Worm (Caenorhabditis elegans) whole organism, L4 larva: ENCODE measurements around the gene B0464.6.
A peak's percentile ranks its signal among the peaks of the same experiment; 100 is the strongest.

ENCODE experiments used
- F10B5.3 ChIP-seq: sonication (generic microtip); optimal IDR thresholded peaks from 2 replicates; lab custom pipeline; 2016; ENCODE audit warnings: mild to moderate bottlenecking, missing genetic modification characterization, missing compliant biosample characterization
- F26F4.8 ChIP-seq: fragments of 200-800 bp; sonication (Bioruptor generic); conservative IDR thresholded peaks from 2 replicates; pipeline ENCODE4 v1.3.6; 2022; ENCODE audit warnings: missing genetic modification characterization, missing compliant biosample characterization
- R02D3.7 ChIP-seq: fragments of 150-350 bp; sonication (generic microtip); optimal IDR thresholded peaks from 3 replicates; lab custom pipeline; 2014; ENCODE audit warnings: missing biosample characterization, missing genetic modification characterization
- T20F7.1 ChIP-seq: fragments of 200-800 bp; sonication (Bioruptor generic); optimal IDR thresholded peaks from 2 replicates; lab custom pipeline; 2018; ENCODE audit warnings: mild to moderate bottlenecking, missing genetic modification characterization, missing compliant biosample characterization
- T26A8.4 ChIP-seq: fragments of 200-800 bp; sonication (Bioruptor generic); IDR thresholded peaks from 2 replicates; pipeline ENCODE4 v1.3.6; 2022; ENCODE audit warnings: missing genetic modification characterization, missing compliant biosample characterization
- Y105C5A.15 ChIP-seq: fragments of 200-800 bp; sonication (Bioruptor generic); IDR thresholded peaks from 2 replicates; pipeline ENCODE4 v1.3.6; 2022; ENCODE audit warnings: missing genetic modification characterization, missing compliant biosample characterization
- Y48G9A.11 ChIP-seq: fragments of 200-800 bp; sonication (Bioruptor generic); IDR thresholded peaks from 2 replicates; pipeline ENCODE4 v1.3.6; 2022; ENCODE audit warnings: missing genetic modification reagents, missing genetic modification characterization, missing compliant biosample characterization
- Y75B8A.6 ChIP-seq: fragments of 200-800 bp; sonication (Bioruptor generic); IDR thresholded peaks from 2 replicates; pipeline ENCODE4 v1.3.6; 2022; ENCODE audit warnings: missing genetic modification reagents, missing genetic modification characterization, missing compliant biosample characterization
- ceh-28 ChIP-seq: fragments of 150-350 bp; optimal IDR thresholded peaks from 2 replicates; lab custom pipeline; 2014; ENCODE audit warnings: missing biosample characterization, missing genetic modification reagents, missing genetic modification characterization
- ceh-62 ChIP-seq: sonication (generic microtip); optimal IDR thresholded peaks from 2 replicates; lab custom pipeline; 2017; ENCODE audit warnings: missing biosample characterization, missing genetic modification characterization
- cey-2 ChIP-seq: sonication (generic microtip); optimal IDR thresholded peaks from 3 replicates; lab custom pipeline; 2017; ENCODE audit warnings: missing genetic modification characterization, mild to moderate bottlenecking, missing compliant biosample characterization, antibody characterized with exemption, borderline replicate concordance; ENCODE audit not compliant: insufficient read depth
- dmd-6 ChIP-seq: fragments of 200-800 bp; sonication (Bioruptor generic); IDR thresholded peaks from 2 replicates; pipeline ENCODE4 v1.3.6; 2022; ENCODE audit warnings: missing genetic modification reagents, missing genetic modification characterization, missing compliant biosample characterization
- dmd-8 ChIP-seq: fragments of 200-800 bp; sonication (Bioruptor generic); IDR thresholded peaks from 2 replicates; pipeline ENCODE4 v1.3.6; 2022; ENCODE audit warnings: missing genetic modification characterization, missing compliant biosample characterization
- dve-1 ChIP-seq: sonication (generic microtip); optimal IDR thresholded peaks from 2 replicates; lab custom pipeline; 2017; ENCODE audit warnings: antibody characterized with exemption, mild to moderate bottlenecking, missing genetic modification characterization, missing compliant biosample characterization; ENCODE audit not compliant: insufficient read depth
- egl-43 ChIP-seq: fragments of 200-800 bp; sonication (Bioruptor generic); IDR thresholded peaks from 2 replicates; pipeline ENCODE4 v1.3.6; 2022; ENCODE audit warnings: missing genetic modification reagents, missing genetic modification characterization, missing compliant biosample characterization
- gei-8 ChIP-seq: fragments of 200-800 bp; sonication (Bioruptor generic); optimal IDR thresholded peaks from 2 replicates; lab custom pipeline; 2018; ENCODE audit warnings: mild to moderate bottlenecking, missing genetic modification characterization, missing compliant biosample characterization
- hif-1 ChIP-seq, 2 experiments: sonication (generic microtip); optimal IDR thresholded peaks; 2 replicates each; lab custom pipeline; 2016 to 2017; ENCODE audit warnings: missing compliant biosample characterization in 2 of 2, missing genetic modification characterization in 2 of 2, missing genetic modification reagents in 2 of 2, missing genotype in 2 of 2, mild to moderate bottlenecking in 1 of 2
- hlh-11 ChIP-seq: fragments of 200-800 bp; sonication (Bioruptor generic); optimal IDR thresholded peaks from 2 replicates; lab custom pipeline; 2018; ENCODE audit warnings: mild to moderate bottlenecking, missing genetic modification characterization, missing compliant biosample characterization
- hmg-1.1 ChIP-seq: fragments of 200-800 bp; sonication (Bioruptor generic); IDR thresholded peaks from 2 replicates; pipeline ENCODE4 v1.3.6; 2022; ENCODE audit warnings: missing genetic modification reagents, missing genetic modification characterization, missing compliant biosample characterization
- jun-1 ChIP-seq: fragments of 150-350 bp; optimal IDR thresholded peaks from 2 replicates; lab custom pipeline; 2014; ENCODE audit warnings: missing biosample characterization, missing genetic modification reagents, missing genetic modification characterization
- lim-7 ChIP-seq: fragments of 200-800 bp; sonication (Bioruptor generic); IDR thresholded peaks from 2 replicates; pipeline ENCODE4 v1.3.6; 2022; ENCODE audit warnings: missing genetic modification characterization, missing compliant biosample characterization
- lin-15B ChIP-seq: fragments of 150-350 bp; sonication (generic microtip); optimal IDR thresholded peaks from 3 replicates; lab custom pipeline; 2014; ENCODE audit warnings: missing biosample characterization, missing genetic modification characterization
- lin-39 ChIP-seq: fragments of 150-350 bp; optimal IDR thresholded peaks from 2 replicates; lab custom pipeline; 2014; ENCODE audit warnings: missing biosample characterization, missing genetic modification reagents, missing genetic modification characterization
- lsy-2 ChIP-seq, 2 experiments: fragments of 150-350 bp in 1 of 2; sonication (generic microtip) in 1 of 2; optimal IDR thresholded peaks; 2 replicates each; lab custom pipeline; 2014 to 2017; ENCODE audit warnings: missing biosample characterization in 2 of 2, missing genetic modification characterization in 2 of 2
- madf-5 ChIP-seq, 2 experiments: fragments of 200-800 bp; sonication (Bioruptor generic); IDR thresholded peaks; 2 replicates each; pipeline ENCODE4 v1.3.6; 2022; ENCODE audit warnings: missing compliant biosample characterization in 2 of 2, missing genetic modification characterization in 2 of 2
- mdl-1 ChIP-seq, 2 experiments: fragments of 150-350 bp in 1 of 2; sonication (generic microtip) in 1 of 2; optimal IDR thresholded peaks; 2 replicates each; lab custom pipeline; 2014 to 2017; ENCODE audit warnings: missing biosample characterization in 2 of 2, missing genetic modification characterization in 2 of 2
- mdt-29 ChIP-seq: fragments of 200-800 bp; sonication (Bioruptor generic); IDR thresholded peaks from 2 replicates; pipeline ENCODE4 v1.3.6; 2022; ENCODE audit warnings: missing genetic modification reagents, missing genetic modification characterization, missing compliant biosample characterization
- mep-1 ChIP-seq: fragments of 150-350 bp; sonication (generic microtip); optimal IDR thresholded peaks from 3 replicates; lab custom pipeline; 2014; ENCODE audit warnings: missing biosample characterization, missing genetic modification characterization
- mes-2 ChIP-seq: sonication (generic microtip); optimal IDR thresholded peaks from 2 replicates; lab custom pipeline; 2016; ENCODE audit warnings: missing genotype, mild to moderate bottlenecking, missing genetic modification characterization, missing compliant biosample characterization; ENCODE audit not compliant: poor library complexity, severe bottlenecking
- mxl-3 ChIP-seq: fragments of 200-800 bp; sonication (Bioruptor generic); optimal IDR thresholded peaks from 2 replicates; lab custom pipeline; 2018; ENCODE audit warnings: mild to moderate bottlenecking, missing genetic modification characterization, missing compliant biosample characterization
- nhr-237 ChIP-seq: sonication (generic microtip); optimal IDR thresholded peaks from 2 replicates; lab custom pipeline; 2017; ENCODE audit warnings: missing biosample characterization, missing genetic modification characterization
- nhr-41 ChIP-seq: fragments of 200-800 bp; sonication (Bioruptor generic); IDR thresholded peaks from 2 replicates; pipeline ENCODE4 v1.3.6; 2022; ENCODE audit warnings: missing genetic modification reagents, missing genetic modification characterization, missing compliant biosample characterization
- nhr-48 ChIP-seq: sonication (generic microtip); optimal IDR thresholded peaks from 2 replicates; lab custom pipeline; 2016; ENCODE audit warnings: mild to moderate bottlenecking, missing genetic modification characterization, missing compliant biosample characterization
- nhr-6 ChIP-seq: fragments of 150-350 bp; optimal IDR thresholded peaks from 2 replicates; lab custom pipeline; 2014; ENCODE audit warnings: missing biosample characterization, missing genetic modification characterization
- rbr-2 ChIP-seq: sonication (generic microtip); optimal IDR thresholded peaks from 2 replicates; lab custom pipeline; 2016; ENCODE audit warnings: missing genotype, missing genetic modification characterization, missing compliant biosample characterization
- saeg-2 ChIP-seq: fragments of 200-800 bp; sonication (Bioruptor generic); IDR thresholded peaks from 2 replicates; pipeline ENCODE4 v1.3.6; 2022; ENCODE audit warnings: missing genetic modification reagents, missing genetic modification characterization, missing compliant biosample characterization
- sdz-12 ChIP-seq: fragments of 200-800 bp; sonication (Bioruptor generic); optimal IDR thresholded peaks from 2 replicates; lab custom pipeline; 2018; ENCODE audit warnings: mild to moderate bottlenecking, missing genetic modification characterization, missing compliant biosample characterization
- skn-1 ChIP-seq: fragments of 150-350 bp; optimal IDR thresholded peaks from 2 replicates; lab custom pipeline; 2014; ENCODE audit warnings: missing biosample characterization, missing genetic modification characterization
- spr-1 ChIP-seq: sonication (generic microtip); optimal IDR thresholded peaks from 2 replicates; lab custom pipeline; 2016; ENCODE audit warnings: mild to moderate bottlenecking, missing genetic modification characterization, missing compliant biosample characterization
- unc-62 ChIP-seq, 3 experiments: fragments of 150-350 bp in 1 of 3; sonication (generic microtip); optimal IDR thresholded peaks in 2 of 3; peaks in 1 of 3; 1 replicate in 1 of 3; 2 replicates in 2 of 3; lab custom pipeline; 2014 to 2017; ENCODE audit warnings: missing biosample characterization in 3 of 3, missing genetic modification characterization in 3 of 3, missing genetic modification reagents in 3 of 3, missing genotype in 1 of 3
- zfp-3 ChIP-seq: fragments of 200-800 bp; sonication (Bioruptor generic); conservative IDR thresholded peaks from 2 replicates; pipeline ENCODE4 v1.3.6; 2022; ENCODE audit warnings: missing genetic modification reagents, missing genetic modification characterization, missing compliant biosample characterization
- zip-2 ChIP-seq: fragments of 150-350 bp; optimal IDR thresholded peaks from 2 replicates; lab custom pipeline; 2014; ENCODE audit warnings: missing biosample characterization, missing genetic modification characterization

B0464.6 gene

DNA sequence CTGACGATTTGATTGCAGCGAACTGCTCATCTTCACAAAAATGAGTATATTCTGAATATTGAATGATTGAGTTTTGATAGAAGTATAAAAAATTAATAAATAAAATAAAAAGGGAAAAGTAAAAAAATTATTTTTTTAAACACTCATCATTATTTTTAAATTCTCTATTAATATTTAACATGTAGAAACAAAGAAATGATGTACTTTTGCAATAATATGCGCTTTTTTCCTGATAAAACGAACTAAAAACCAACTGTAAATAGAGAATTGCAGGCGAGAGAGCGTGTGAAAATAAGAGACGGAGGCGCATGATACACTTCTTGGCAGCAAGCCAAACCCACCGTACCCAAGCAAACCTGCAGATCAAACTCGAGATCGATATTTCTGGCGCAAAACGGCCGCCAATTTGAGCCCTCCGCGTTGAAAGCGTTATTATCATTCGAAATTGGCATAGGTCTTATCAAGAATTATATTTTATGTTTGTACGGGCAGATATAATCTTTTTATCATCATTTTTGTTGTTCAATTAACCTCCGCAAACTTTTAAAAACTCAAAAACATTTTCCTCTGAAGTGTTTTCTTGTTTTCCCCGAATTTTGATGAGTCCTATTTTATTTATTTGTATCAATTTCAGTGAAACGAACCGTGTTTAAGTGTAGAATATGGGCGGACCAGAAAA is 9.6 kb downstream of the B0464.6 start, which contains the start of the genes rheb-1 and spk-1 (continued):
- TF ChIP-seq nhr-48 (peak; percentile 89), saeg-2 (GFP tag; lab: Robert Waterston, UW) (peak; percentile 78; the same call in 1 of the 2 replicates), madf-5 (GFP tag; IDR thresholded peaks at IDR 0.05; lab: Robert Waterston, UW) (0 out of 4 replicates have a peak, but pooled peaks of 1 of the 2 experiments have one; percentile 14), cey-2 (tag; lab: Kevin White, UChicago) (no peak), F10B5.3 (tag; lab: Kevin White, UChicago) (peak; percentile 37), skn-1 (tag; lab: Kevin White, UChicago) (no peak)
- TF ChIP-seq, all 104 proteins: peak for 62

DNA sequence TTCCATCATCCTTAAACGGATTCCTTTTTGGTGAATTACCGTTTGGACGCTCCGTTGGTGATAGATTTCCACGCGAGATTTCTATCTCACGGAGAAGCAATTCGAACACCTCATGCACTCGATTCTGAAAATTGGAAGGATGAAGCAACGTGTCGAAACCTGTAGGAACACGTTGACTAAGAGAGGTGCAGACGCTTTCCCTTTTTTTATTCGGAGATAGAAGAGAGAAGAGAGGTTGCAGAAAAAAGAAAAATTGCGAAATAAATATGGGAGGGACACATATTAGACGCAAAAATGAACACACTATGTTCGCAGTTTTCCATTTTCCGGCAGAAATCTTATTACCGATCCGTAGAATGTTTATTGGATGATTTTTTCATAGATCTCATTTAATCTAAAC is 11.0 kb downstream of the B0464.6 start:
- TF ChIP-seq nhr-48 (peak; percentile 52), R02D3.7 (tag; lab: Kevin White, UChicago) (no peak), mes-2 (peak; percentile 17), sdz-12 (GFP tag; lab: Kevin White, UChicago) (no peak), lsy-2 (tag; optimal IDR thresholded peaks at IDR 0.05; lab: Kevin White, UChicago) (peak in 1 of 2 experiments; percentile 12), hlh-11 (peak; percentile 22), mxl-3 (GFP tag; lab: Kevin White, UChicago) (peak; percentile 93), cey-2 (tag; lab: Kevin White, UChicago) (peak; percentile 4), ceh-62 (tag; lab: Kevin White, UChicago) (no peak), ceh-28 (tag; lab: Kevin White, UChicago) (no peak)

- no peak for TF ChIP-seq rbr-2 (tag; lab: Kevin White, UChicago)
- no peak for TF ChIP-seq nhr-237 (tag; lab: Kevin White, UChicago)
- no peak for TF ChIP-seq nhr-48
- no peak for TF ChIP-seq sdz-12 (GFP tag; lab: Kevin White, UChicago)
- no peak for TF ChIP-seq F26F4.8
- no peak for TF ChIP-seq T20F7.1 (GFP tag; lab: Kevin White, UChicago)
- no peak for TF ChIP-seq zip-2 (tag; lab: Kevin White, UChicago)
- no peak for TF ChIP-seq mdl-1 (tag; optimal IDR thresholded peaks at IDR 0.05; lab: Kevin White, UChicago)
- TF ChIP-seq lin-15B (tag; lab: Kevin White, UChicago): no peak
- TF ChIP-seq jun-1 (tag; lab: Kevin White, UChicago): no peak
- no peak for TF ChIP-seq nhr-41
- TF ChIP-seq hif-1 (tag; optimal IDR thresholded peaks at IDR 0.05; lab: Kevin White, UChicago): no peak
- TF ChIP-seq spr-1 (tag; lab: Kevin White, UChicago): no peak
- TF ChIP-seq Y105C5A.15 (GFP tag; lab: Robert Waterston, UW): no peak
- TF ChIP-seq mdt-29 (GFP tag; lab: Robert Waterston, UW): no peak
- no peak for TF ChIP-seq mep-1 (tag; lab: Kevin White, UChicago)
- no peak for TF ChIP-seq dmd-6
- TF ChIP-seq Y75B8A.6: no peak
Observed at ce11 chrIII:9453962-9454361, 11.8 kb downstream of the B0464.6 start, which contains the start of gene F54C8.7. Gene F54C8.7, minus strand, starts transcription at chrIII:9454062.

DNA sequence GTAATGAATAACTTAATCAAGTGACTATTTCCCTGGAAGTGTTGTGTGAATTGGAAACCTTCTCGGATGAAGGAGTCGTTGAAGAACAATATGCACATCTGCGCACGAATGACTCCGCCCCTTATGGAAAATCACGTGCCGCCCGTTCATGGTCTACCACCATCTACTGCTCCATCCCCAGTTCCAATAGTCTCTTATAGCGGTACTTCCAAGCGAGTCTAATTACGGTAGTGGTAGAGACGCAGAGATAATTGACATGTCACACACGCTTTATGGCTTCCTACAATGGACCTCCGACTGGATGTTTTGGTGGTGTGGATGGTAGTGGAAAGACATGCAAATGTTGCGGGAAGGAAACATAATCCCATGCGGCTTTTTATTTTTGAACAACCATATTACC is 14.8 kb downstream of the B0464.6 start:
- no peak for TF ChIP-seq lim-7 (GFP tag; lab: Robert Waterston, UW)
- TF ChIP-seq dve-1 (tag; lab: Kevin White, UChicago): no peak
- TF ChIP-seq mes-2: peak; percentile 17
- TF ChIP-seq Y48G9A.11: no peak
- no peak for TF ChIP-seq ceh-28 (tag; lab: Kevin White, UChicago)
- TF ChIP-seq gei-8: no peak
- TF ChIP-seq Y105C5A.15 (GFP tag; lab: Robert Waterston, UW): no peak
- TF ChIP-seq lsy-2 (tag; optimal IDR thresholded peaks at IDR 0.05; lab: Kevin White, UChicago): peak in 1 of 2 experiments; percentile 37
- TF ChIP-seq hmg-1.1 (GFP tag; lab: Robert Waterston, UW): no peak
- peak in 1 of 2 experiments; percentile 84 for TF ChIP-seq unc-62 (GFP tag; optimal IDR thresholded peaks at IDR 0.05 in 1 of 2; lab: Kevin White, UChicago)
- TF ChIP-seq unc-62 (tag; optimal IDR thresholded peaks at IDR 0.05; lab: Kevin White, UChicago): no peak
- peak; percentile 1 for TF ChIP-seq hlh-11
- no peak for TF ChIP-seq egl-43 (GFP tag; lab: Robert Waterston, UW)
- TF ChIP-seq zfp-3 (GFP tag; lab: Robert Waterston, UW): no peak
- TF ChIP-seq T26A8.4 (GFP tag; lab: Robert Waterston, UW): 0 out of 2 replicates have a peak, but pooled peaks have one; percentile 27
- TF ChIP-seq lin-39 (tag; lab: Kevin White, UChicago): no peak
- peak; percentile 12 for TF ChIP-seq mxl-3 (GFP tag; lab: Kevin White, UChicago)
- TF ChIP-seq dmd-8: no peak
- no peak for TF ChIP-seq jun-1 (tag; lab: Kevin White, UChicago)
- TF ChIP-seq nhr-6 (tag; lab: Kevin White, UChicago): no peak
- no peak for TF ChIP-seq sdz-12 (GFP tag; lab: Kevin White, UChicago)
